Worm (Caenorhabditis elegans) whole organism, L3 larva: ENCODE data around the gene C17H11.2.

Experiments used
- R02D3.7 ChIP-seq: fragments of 150-350 bp; optimal IDR thresholded peaks from 2 replicates; lab custom pipeline; 2014; ENCODE audit warnings: missing biosample characterization, missing genetic modification characterization
- ZK546.5 ChIP-seq: sonication (generic microtip); optimal IDR thresholded peaks from 2 replicates; lab custom pipeline; 2017; ENCODE audit warnings: missing biosample characterization, missing genetic modification characterization
- aly-2 ChIP-seq: fragments of 150-350 bp; optimal IDR thresholded peaks from 2 replicates; lab custom pipeline; 2014; ENCODE audit warnings: missing biosample characterization, missing genetic modification characterization
- ama-1 ChIP-seq: fragments of 150-350 bp; optimal IDR thresholded peaks from 2 replicates; lab custom pipeline; 2018
- ceh-16 ChIP-seq: sonication (generic microtip); optimal IDR thresholded peaks from 2 replicates; lab custom pipeline; 2017; ENCODE audit warnings: missing biosample characterization, missing genetic modification characterization
- ceh-28 ChIP-seq: fragments of 150-350 bp; optimal IDR thresholded peaks from 2 replicates; lab custom pipeline; 2014; ENCODE audit warnings: missing biosample characterization, missing genetic modification reagents, missing genetic modification characterization
- ceh-82 ChIP-seq: fragments of 150-350 bp; optimal IDR thresholded peaks from 2 replicates; lab custom pipeline; 2014; ENCODE audit warnings: missing biosample characterization, missing genetic modification characterization
- ceh-9 ChIP-seq: sonication (generic microtip); optimal IDR thresholded peaks from 2 replicates; lab custom pipeline; 2018; ENCODE audit warnings: missing biosample characterization, missing genetic modification characterization
- egl-27 ChIP-seq: sonication (generic microtip); optimal IDR thresholded peaks from 4 replicates; lab custom pipeline; 2017; ENCODE audit warnings: missing biosample characterization, missing genetic modification reagents, missing genetic modification characterization
- elt-1 ChIP-seq: fragments of 150-350 bp; optimal IDR thresholded peaks from 2 replicates; lab custom pipeline; 2014; ENCODE audit warnings: missing biosample characterization, missing genetic modification characterization
- elt-3 ChIP-seq, 3 experiments: fragments of 150-350 bp in 1 of 3; sonication (generic microtip) in 2 of 3; optimal IDR thresholded peaks; 2 replicates in 2 of 3; 4 replicates in 1 of 3; lab custom pipeline; 2014 to 2017; ENCODE audit warnings: missing biosample characterization in 3 of 3, missing genetic modification characterization in 3 of 3
- eor-1 ChIP-seq, 2 experiments: fragments of 150-350 bp; optimal IDR thresholded peaks; 2 replicates each; lab custom pipeline; 2014 to 2018; ENCODE audit warnings: missing biosample characterization in 2 of 2, missing genetic modification characterization in 2 of 2
- fkh-10 ChIP-seq: sonication (generic microtip); optimal IDR thresholded peaks from 2 replicates; lab custom pipeline; 2017; ENCODE audit warnings: missing biosample characterization, missing genetic modification reagents, missing genetic modification characterization
- fkh-2 ChIP-seq: fragments of 150-350 bp; optimal IDR thresholded peaks from 2 replicates; lab custom pipeline; 2014; ENCODE audit warnings: missing biosample characterization, missing genetic modification reagents, missing genetic modification characterization
- hmg-11 ChIP-seq: sonication (generic microtip); optimal IDR thresholded peaks from 2 replicates; lab custom pipeline; 2016; ENCODE audit warnings: missing genetic modification characterization, missing compliant biosample characterization
- jun-1 ChIP-seq: fragments of 150-350 bp; optimal IDR thresholded peaks from 2 replicates; lab custom pipeline; 2014; ENCODE audit warnings: missing biosample characterization, missing genetic modification reagents, missing genetic modification characterization
- lin-15B ChIP-seq: fragments of 150-350 bp; optimal IDR thresholded peaks from 2 replicates; lab custom pipeline; 2014; ENCODE audit warnings: missing biosample characterization, missing genetic modification characterization
- lin-39 ChIP-seq: fragments of 150-350 bp; optimal IDR thresholded peaks from 2 replicates; lab custom pipeline; 2018; ENCODE audit warnings: missing biosample characterization, missing genetic modification reagents, missing genetic modification characterization
- lsy-12 ChIP-seq: sonication (generic microtip); optimal IDR thresholded peaks from 2 replicates; lab custom pipeline; 2016; ENCODE audit warnings: mild to moderate bottlenecking, missing genetic modification characterization, missing compliant biosample characterization
- mdl-1 ChIP-seq: fragments of 150-350 bp; optimal IDR thresholded peaks from 2 replicates; lab custom pipeline; 2014; ENCODE audit warnings: missing biosample characterization, missing genetic modification characterization
- mml-1 ChIP-seq: fragments of 150-350 bp; sonication (generic microtip); optimal IDR thresholded peaks from 3 replicates; lab custom pipeline; 2014; ENCODE audit warnings: missing biosample characterization, missing genetic modification characterization
- nfya-1 ChIP-seq: sonication (generic microtip); optimal IDR thresholded peaks from 2 replicates; lab custom pipeline; 2017; ENCODE audit warnings: missing genetic modification characterization, mild to moderate bottlenecking, missing compliant biosample characterization, antibody characterized with exemption, moderate library complexity; ENCODE audit not compliant: insufficient read depth
- nhr-237 ChIP-seq: fragments of 150-350 bp; optimal IDR thresholded peaks from 2 replicates; lab custom pipeline; 2014; ENCODE audit warnings: missing biosample characterization, missing genetic modification characterization
- nhr-25 ChIP-seq: sonication (generic microtip); optimal IDR thresholded peaks from 2 replicates; lab custom pipeline; 2017; ENCODE audit warnings: missing biosample characterization, missing genetic modification characterization
- nhr-28 ChIP-seq: fragments of 150-350 bp; optimal IDR thresholded peaks from 2 replicates; lab custom pipeline; 2014; ENCODE audit warnings: missing biosample characterization, missing genetic modification characterization
- nhr-43 ChIP-seq: sonication (generic microtip); optimal IDR thresholded peaks from 2 replicates; lab custom pipeline; 2016; ENCODE audit warnings: mild to moderate bottlenecking, missing genetic modification characterization, missing compliant biosample characterization; ENCODE audit not compliant: poor library complexity, severe bottlenecking
- nhr-67 ChIP-seq: fragments of 150-350 bp; optimal IDR thresholded peaks from 2 replicates; lab custom pipeline; 2014; ENCODE audit warnings: missing biosample characterization, missing genetic modification characterization
- nhr-76 ChIP-seq: fragments of 150-350 bp; sonication (generic microtip); optimal IDR thresholded peaks from 5 replicates; lab custom pipeline; 2014; ENCODE audit warnings: missing biosample characterization, missing genetic modification characterization
- pha-4 ChIP-seq: fragments of 150-350 bp; optimal IDR thresholded peaks from 2 replicates; lab custom pipeline; 2014; ENCODE audit warnings: missing biosample characterization, missing genetic modification reagents, missing genetic modification characterization
- pqm-1 ChIP-seq: fragments of 150-350 bp; optimal IDR thresholded peaks from 2 replicates; lab custom pipeline; 2017; ENCODE audit warnings: missing biosample characterization, missing genetic modification characterization, inconsistent platforms
- sea-2 ChIP-seq: fragments of 150-350 bp; sonication (generic microtip); optimal IDR thresholded peaks from 4 replicates; lab custom pipeline; 2014; ENCODE audit warnings: missing biosample characterization, missing genetic modification reagents, missing genetic modification characterization
- skn-1 ChIP-seq: fragments of 150-350 bp; optimal IDR thresholded peaks from 2 replicates; lab custom pipeline; 2014; ENCODE audit warnings: missing biosample characterization, missing genetic modification characterization
- snpc-4 ChIP-seq: fragments of 150-350 bp; optimal IDR thresholded peaks from 2 replicates; lab custom pipeline; 2014; ENCODE audit warnings: missing biosample characterization, missing genetic modification characterization
- tbx-2 ChIP-seq: sonication (generic microtip); optimal IDR thresholded peaks from 2 replicates; lab custom pipeline; 2016; ENCODE audit warnings: mild to moderate bottlenecking, missing genetic modification characterization, missing compliant biosample characterization
- unc-39 ChIP-seq: sonication (generic microtip); optimal IDR thresholded peaks from 4 replicates; lab custom pipeline; 2017; ENCODE audit warnings: missing biosample characterization, missing genetic modification characterization
- unc-62 ChIP-seq: fragments of 150-350 bp; sonication (generic microtip); optimal IDR thresholded peaks from 4 replicates; lab custom pipeline; 2014; ENCODE audit warnings: missing biosample characterization, missing genetic modification reagents, missing genetic modification characterization
- zag-1 ChIP-seq: fragments of 150-350 bp; optimal IDR thresholded peaks from 2 replicates; lab custom pipeline; 2014; ENCODE audit warnings: missing biosample characterization, missing genetic modification characterization
- ztf-11 ChIP-seq: fragments of 150-350 bp; optimal IDR thresholded peaks from 2 replicates; lab custom pipeline; 2014; ENCODE audit warnings: missing biosample characterization, missing genetic modification characterization
- ztf-4 ChIP-seq: fragments of 150-350 bp; optimal IDR thresholded peaks from 2 replicates; lab custom pipeline; 2014; ENCODE audit warnings: missing biosample characterization, missing genetic modification characterization

C17H11.2 gene

DNA sequence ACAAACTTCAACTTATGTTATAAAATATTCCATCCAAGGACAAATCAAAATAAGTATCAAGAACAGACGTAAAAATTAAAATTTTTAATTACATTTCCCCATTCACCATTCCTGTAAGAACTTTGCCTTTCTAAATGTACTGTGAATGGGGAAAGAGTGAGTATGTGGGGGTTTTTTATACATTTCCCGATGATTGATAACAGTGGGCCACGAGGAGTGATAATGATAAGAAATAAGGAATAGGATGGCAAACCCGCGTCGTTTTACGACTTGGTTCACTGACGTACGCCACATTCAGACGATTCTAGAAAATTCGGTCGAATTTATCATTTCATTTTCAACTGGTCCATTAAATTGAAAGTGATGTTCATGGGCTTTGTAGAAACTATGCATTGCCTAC is 41.3 kb downstream of the C17H11.2 start, which contains the start of gene cdd-1 (continued):
- no peak for TF ChIP-seq nhr-76 (tag; lab: Kevin White, UChicago)
- TF ChIP-seq aly-2 (tag; lab: Kevin White, UChicago) = no peak
- no peak for TF ChIP-seq elt-1
- no peak for TF ChIP-seq lin-15B (tag; lab: Kevin White, UChicago)
- no peak for TF ChIP-seq unc-39 (tag; lab: Kevin White, UChicago)
- peak; percentile 7 for TF ChIP-seq jun-1
- TF ChIP-seq hmg-11 (tag; lab: Kevin White, UChicago) = no peak
- no peak for TF ChIP-seq ceh-28 (tag; lab: Kevin White, UChicago)
- TF ChIP-seq nhr-25 (tag; lab: Kevin White, UChicago) = no peak
- TF ChIP-seq snpc-4 = no peak
- no peak for TF ChIP-seq mdl-1 (tag; lab: Kevin White, UChicago)
- TF ChIP-seq fkh-2 (tag; lab: Kevin White, UChicago) = no peak
- no peak for TF ChIP-seq eor-1 (tag; optimal IDR thresholded peaks at IDR 0.05; lab: Kevin White, UChicago)
- TF ChIP-seq nhr-237 (tag; lab: Kevin White, UChicago) = no peak
- no peak for TF ChIP-seq lsy-12 (tag; lab: Kevin White, UChicago)
- no peak for TF ChIP-seq ztf-4

DNA sequence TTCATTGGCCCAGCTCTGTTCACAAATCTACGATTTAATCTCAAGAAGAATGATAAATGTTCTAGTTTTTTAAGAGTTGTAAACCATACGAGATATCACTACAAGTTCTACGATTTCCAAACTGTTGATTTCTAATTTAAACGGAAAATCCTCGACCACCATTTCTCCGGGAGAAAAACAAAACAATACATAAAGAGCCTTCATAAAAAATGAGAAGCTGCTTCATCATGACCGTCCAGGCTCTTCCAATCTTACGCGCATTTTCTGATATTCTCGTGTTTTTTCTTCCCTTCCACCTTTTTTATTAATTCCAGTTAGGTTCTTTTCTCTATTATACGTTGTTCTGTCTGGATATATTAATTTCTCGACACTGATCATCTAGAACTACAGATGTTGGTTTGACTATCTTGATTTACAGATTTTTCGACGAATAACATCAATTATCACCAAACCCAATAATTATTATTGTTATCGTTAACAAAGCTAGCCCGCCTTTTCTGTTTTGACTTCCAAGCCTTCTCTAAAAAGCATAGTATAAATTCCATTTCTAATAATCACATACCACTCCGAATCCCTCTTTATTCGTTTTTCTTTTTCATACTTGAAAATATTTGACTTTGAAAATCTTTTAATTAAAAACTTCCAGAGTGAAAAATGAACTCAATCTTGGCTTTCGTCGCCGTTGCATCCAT is 44.8 kb downstream of the C17H11.2 start, which contains the start of gene C47D2.1:
C47D2.1 (plus strand) TSS at position 642 of the 692 bp plus-strand sequence.
- TF ChIP-seq nhr-67 (tag; lab: Kevin White, UChicago) = no peak
- no peak for TF ChIP-seq mml-1 (tag; lab: Kevin White, UChicago)
- no peak for TF ChIP-seq elt-3 (tag; optimal IDR thresholded peaks at IDR 0.05; lab: Kevin White, UChicago)
- TF ChIP-seq nhr-43 = no peak
- TF ChIP-seq snpc-4 = no peak
- no peak for TF ChIP-seq zag-1 (tag; lab: Kevin White, UChicago)
- TF ChIP-seq egl-27 (tag; lab: Kevin White, UChicago) = no peak
- TF ChIP-seq eor-1 (tag; optimal IDR thresholded peaks at IDR 0.05; lab: Kevin White, UChicago) = no peak
- no peak for TF ChIP-seq lsy-12 (tag; lab: Kevin White, UChicago)
- no peak for TF ChIP-seq unc-39 (tag; lab: Kevin White, UChicago)
- TF ChIP-seq skn-1 (tag; lab: Kevin White, UChicago) = no peak
- TF ChIP-seq R02D3.7 (tag; lab: Kevin White, UChicago) = no peak
- TF ChIP-seq fkh-2 (tag; lab: Kevin White, UChicago) = no peak
- no peak for TF ChIP-seq tbx-2
- no peak for TF ChIP-seq ceh-82 (tag; lab: Kevin White, UChicago)
- no peak for TF ChIP-seq pqm-1 (tag; lab: Kevin White, UChicago)
- TF ChIP-seq ceh-9 (tag; lab: Kevin White, UChicago) = no peak

DNA sequence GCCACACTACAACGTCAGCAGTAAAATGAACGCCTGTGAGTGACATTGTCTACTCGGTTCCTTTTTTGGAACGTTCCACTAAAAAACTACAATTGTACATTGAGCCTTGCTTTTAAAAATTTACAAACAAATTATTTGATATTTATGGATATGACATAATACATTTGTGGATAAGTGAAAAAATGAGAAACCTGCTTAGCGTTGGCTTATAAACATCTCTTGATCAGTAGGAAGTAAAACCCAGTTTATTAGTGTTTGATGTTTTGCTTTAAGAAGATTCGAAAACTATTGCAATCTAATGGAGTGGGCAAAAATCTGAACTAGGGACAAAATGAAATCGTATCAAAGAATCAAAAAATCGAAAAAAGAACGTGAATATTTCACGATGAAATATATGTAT is 47.2 kb downstream of the C17H11.2 start:
- TF ChIP-seq sea-2 (no peak), pha-4 (tag; lab: Kevin White, UChicago) (no peak), aly-2 (tag; lab: Kevin White, UChicago) (no peak), ama-1 (lab: Kevin White, UChicago) (no peak), ztf-11 (tag; lab: Kevin White, UChicago) (no peak), nfya-1 (tag; lab: Kevin White, UChicago) (no peak), hmg-11 (tag; lab: Kevin White, UChicago) (no peak), R02D3.7 (tag; lab: Kevin White, UChicago) (no peak), unc-62 (GFP tag; lab: Kevin White, UChicago) (no peak)

DNA sequence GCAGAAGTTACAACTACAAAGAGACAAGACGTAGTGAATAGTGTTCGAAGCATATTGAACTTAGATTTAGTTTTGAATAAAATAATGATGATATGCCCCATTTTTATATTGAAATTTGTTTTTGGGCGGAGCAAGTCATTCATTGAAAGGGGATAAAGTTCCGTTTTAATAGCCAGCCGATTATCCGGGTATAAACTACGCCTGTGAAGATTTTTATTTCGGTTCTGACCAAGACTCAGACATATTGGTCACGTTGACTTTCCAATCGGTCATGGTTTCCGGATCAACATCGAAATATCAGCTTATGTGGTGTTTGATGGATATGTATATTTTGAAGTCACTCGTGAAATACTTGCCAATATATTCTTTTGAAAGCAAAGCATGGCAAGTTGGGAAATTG is 48.9 kb downstream of the C17H11.2 start, which contains the start of gene K02A6.4:
K02A6.4 (minus strand) TSS at position 101 of the 400 bp plus-strand sequence.
- TF ChIP-seq nhr-28 = no peak
- TF ChIP-seq zag-1 (tag; lab: Kevin White, UChicago) = no peak
- no peak for TF ChIP-seq aly-2 (tag; lab: Kevin White, UChicago)
- TF ChIP-seq skn-1 (tag; lab: Kevin White, UChicago) = no peak
- no peak for TF ChIP-seq fkh-10
- TF ChIP-seq R02D3.7 (tag; lab: Kevin White, UChicago) = no peak
- TF ChIP-seq snpc-4 = no peak
- no peak for TF ChIP-seq lin-39 (tag; lab: Kevin White, UChicago)
- no peak for TF ChIP-seq ZK546.5 (tag; lab: Kevin White, UChicago)
- TF ChIP-seq ceh-16 = no peak
- no peak for TF ChIP-seq unc-62 (GFP tag; lab: Kevin White, UChicago)
- TF ChIP-seq mml-1 (tag; lab: Kevin White, UChicago) = no peak
- TF ChIP-seq ceh-82 (tag; lab: Kevin White, UChicago) = no peak
- no peak for TF ChIP-seq elt-1
- no peak for TF ChIP-seq lsy-12 (tag; lab: Kevin White, UChicago)
- TF ChIP-seq nhr-43 = no peak
